Worm (Caenorhabditis elegans) whole organism, late embryonic: Measurements from ENCODE around the gene fbxa-171.

Source experiments
- T23F11.4 ChIP-seq: fragments of 200-800 bp; sonication (Bioruptor generic); optimal IDR thresholded peaks from 2 replicates; lab custom pipeline; 2018; ENCODE audit warnings: mild to moderate bottlenecking, missing genetic modification characterization, missing compliant biosample characterization
- ceh-24 ChIP-seq: sonication (generic microtip); optimal IDR thresholded peaks from 2 replicates; lab custom pipeline; 2016; ENCODE audit warnings: mild to moderate bottlenecking, missing genetic modification characterization, missing compliant biosample characterization
- ceh-30 ChIP-seq: fragments of 150-350 bp; optimal IDR thresholded peaks from 2 replicates; lab custom pipeline; 2014; ENCODE audit warnings: missing biosample characterization, missing genetic modification characterization
- ceh-31 ChIP-seq: sonication (generic microtip); optimal IDR thresholded peaks from 2 replicates; lab custom pipeline; 2016; ENCODE audit warnings: missing genetic modification characterization, missing compliant biosample characterization
- ceh-34 ChIP-seq: sonication (generic microtip); optimal IDR thresholded peaks from 2 replicates; lab custom pipeline; 2016; ENCODE audit warnings: mild to moderate bottlenecking, missing genetic modification characterization, missing compliant biosample characterization
- ceh-45 ChIP-seq: fragments of 200-800 bp; sonication (Bioruptor generic); IDR thresholded peaks from 2 replicates; pipeline ENCODE4 v1.3.6; 2022; ENCODE audit warnings: missing genetic modification reagents, missing genetic modification characterization, missing compliant biosample characterization
- ceh-48 ChIP-seq: sonication (generic microtip); optimal IDR thresholded peaks from 2 replicates; lab custom pipeline; 2016; ENCODE audit warnings: missing genetic modification characterization, inconsistent platforms, missing compliant biosample characterization
- che-1 ChIP-seq: sonication (generic microtip); optimal IDR thresholded peaks from 2 replicates; lab custom pipeline; 2016; ENCODE audit warnings: mild to moderate bottlenecking, missing genetic modification characterization, missing compliant biosample characterization
- dmd-4 ChIP-seq: sonication (generic microtip); optimal IDR thresholded peaks from 2 replicates; lab custom pipeline; 2016; ENCODE audit warnings: borderline replicate concordance, missing genetic modification characterization, missing compliant biosample characterization
- dve-1 ChIP-seq: sonication (generic microtip); optimal IDR thresholded peaks from 2 replicates; lab custom pipeline; 2017; ENCODE audit warnings: antibody characterized with exemption, mild to moderate bottlenecking, missing genetic modification characterization, missing compliant biosample characterization
- elt-2 ChIP-seq: sonication (generic microtip); optimal IDR thresholded peaks from 2 replicates; lab custom pipeline; 2016; ENCODE audit warnings: missing genetic modification reagents, missing genetic modification characterization, missing compliant biosample characterization
- fax-1 ChIP-seq: sonication (generic microtip); optimal IDR thresholded peaks from 2 replicates; lab custom pipeline; 2016; ENCODE audit warnings: missing genotype, missing genetic modification characterization, missing compliant biosample characterization
- fkh-6 ChIP-seq: sonication (generic microtip); optimal IDR thresholded peaks from 2 replicates; lab custom pipeline; 2016; ENCODE audit warnings: missing genetic modification characterization, missing compliant biosample characterization
- hlh-30 ChIP-seq: sonication (generic microtip); optimal IDR thresholded peaks from 2 replicates; lab custom pipeline; 2017; ENCODE audit warnings: antibody characterized with exemption, missing genetic modification characterization, missing compliant biosample characterization; ENCODE audit not compliant: insufficient read depth
- hlh-6 ChIP-seq: sonication (generic microtip); optimal IDR thresholded peaks from 2 replicates; lab custom pipeline; 2016; ENCODE audit warnings: missing genotype, missing genetic modification characterization, missing compliant biosample characterization
- hlh-8 ChIP-seq: sonication (generic microtip); optimal IDR thresholded peaks from 2 replicates; lab custom pipeline; 2016; ENCODE audit warnings: missing genotype, missing genetic modification characterization, missing compliant biosample characterization
- lin-11 ChIP-seq: fragments of 200-800 bp; sonication (Bioruptor generic); optimal IDR thresholded peaks from 2 replicates; lab custom pipeline; 2018; ENCODE audit warnings: mild to moderate bottlenecking, missing genetic modification characterization, missing compliant biosample characterization
- mec-3 ChIP-seq: sonication (generic microtip); optimal IDR thresholded peaks from 2 replicates; lab custom pipeline; 2016; ENCODE audit warnings: borderline replicate concordance, missing genetic modification characterization, missing compliant biosample characterization
- nfya-1 ChIP-seq: sonication (generic microtip); optimal IDR thresholded peaks from 2 replicates; lab custom pipeline; 2017; ENCODE audit warnings: missing genetic modification characterization, mild to moderate bottlenecking, missing compliant biosample characterization, antibody characterized with exemption, moderate library complexity
- nhr-232 ChIP-seq: sonication (generic microtip); optimal IDR thresholded peaks from 2 replicates; lab custom pipeline; 2016; ENCODE audit warnings: missing genetic modification characterization, missing compliant biosample characterization
- npax-4 ChIP-seq: sonication (generic microtip); optimal IDR thresholded peaks from 2 replicates; lab custom pipeline; 2016; ENCODE audit warnings: missing genetic modification characterization, missing compliant biosample characterization
- odd-2 ChIP-seq: sonication (generic microtip); optimal IDR thresholded peaks from 2 replicates; lab custom pipeline; 2017; ENCODE audit warnings: antibody characterized with exemption, mild to moderate bottlenecking, missing genetic modification characterization, missing compliant biosample characterization
- pag-3 ChIP-seq: sonication (generic microtip); optimal IDR thresholded peaks from 2 replicates; lab custom pipeline; 2016; ENCODE audit warnings: missing compliant biosample characterization, missing genetic modification characterization, borderline replicate concordance
- pha-4 ChIP-seq: fragments of 150-350 bp; optimal IDR thresholded peaks from 2 replicates; lab custom pipeline; 2018; ENCODE audit warnings: missing biosample characterization, missing genetic modification reagents, missing genetic modification characterization
- pqm-1 ChIP-seq: sonication (generic microtip); optimal IDR thresholded peaks from 2 replicates; lab custom pipeline; 2016; ENCODE audit warnings: missing genetic modification characterization, missing compliant biosample characterization
- ref-2 ChIP-seq: sonication (generic microtip); optimal IDR thresholded peaks from 2 replicates; lab custom pipeline; 2016; ENCODE audit warnings: missing genetic modification characterization, missing compliant biosample characterization
- sdc-2 ChIP-seq: sonication (generic microtip); optimal IDR thresholded peaks from 2 replicates; lab custom pipeline; 2016; ENCODE audit warnings: missing genotype, missing genetic modification characterization, missing compliant biosample characterization
- syd-9 ChIP-seq: sonication (generic microtip); optimal IDR thresholded peaks from 2 replicates; lab custom pipeline; 2016; ENCODE audit warnings: mild to moderate bottlenecking, missing genetic modification characterization, moderate library complexity, missing compliant biosample characterization
- ttx-3 ChIP-seq: sonication (generic microtip); optimal IDR thresholded peaks from 2 replicates; lab custom pipeline; 2016; ENCODE audit warnings: missing genetic modification reagents, missing genetic modification characterization, missing compliant biosample characterization
- unc-3 ChIP-seq, 2 experiments: fragments of 200-800 bp in 1 of 2; sonication (Bioruptor generic) in 1 of 2; sonication (generic microtip) in 1 of 2; conservative IDR thresholded peaks in 1 of 2; optimal IDR thresholded peaks in 1 of 2; 2 replicates each; pipeline versions ENCODE4 v1.3.6 to Lab custom; 2016 to 2022; ENCODE audit warnings: missing compliant biosample characterization in 2 of 2, missing genetic modification characterization in 2 of 2, missing genetic modification reagents in 1 of 2
- unc-55 ChIP-seq: sonication (generic microtip); optimal IDR thresholded peaks from 2 replicates; lab custom pipeline; 2017; ENCODE audit warnings: missing biosample characterization, missing genetic modification reagents, missing genetic modification characterization
- unc-86 ChIP-seq: sonication (generic microtip); optimal IDR thresholded peaks from 2 replicates; lab custom pipeline; 2016; ENCODE audit warnings: missing genetic modification characterization, missing compliant biosample characterization
- ztf-16 ChIP-seq: sonication (generic microtip); optimal IDR thresholded peaks from 2 replicates; lab custom pipeline; 2017; ENCODE audit warnings: missing genetic modification characterization, missing compliant biosample characterization

Gene fbxa-171

ce11 chrV:17542304-17542703, 23.5 kb downstream of the fbxa-171 start:
- TF ChIP-seq dmd-4 (tag; lab: Kevin White, UChicago) (no peak), syd-9 (tag; lab: Kevin White, UChicago) (no peak), ceh-24 (tag; lab: Kevin White, UChicago) (no peak), elt-2 (tag; lab: Kevin White, UChicago) (no peak), pqm-1 (tag; lab: Kevin White, UChicago) (no peak), ceh-34 (no peak), pag-3 (no peak), unc-3 (GFP tag; conservative IDR thresholded peaks at IDR 0.05; lab: Robert Waterston, UW) (no peak), unc-3 (tag; optimal IDR thresholded peaks at IDR 0.05; lab: Kevin White, UChicago) (no peak)

DNA sequence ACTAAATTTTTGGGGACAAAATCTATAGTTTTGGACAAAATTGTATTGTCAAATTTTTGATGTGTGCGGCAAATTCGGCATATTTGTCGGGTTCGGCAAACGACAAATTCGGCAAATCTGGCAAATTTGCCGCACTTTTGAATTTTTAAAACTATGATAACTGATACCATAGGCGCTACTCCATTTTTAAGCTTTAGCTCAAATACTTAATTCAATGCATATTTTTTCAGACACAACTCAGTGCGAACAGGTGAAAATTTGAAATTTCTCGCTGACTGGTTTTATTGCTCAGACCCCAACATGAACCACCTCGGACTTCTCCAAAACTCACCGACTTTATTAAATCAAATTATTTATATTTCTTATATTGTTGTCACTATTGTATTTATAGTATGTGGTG, 25.5 kb downstream of the fbxa-171 start, which contains the start of gene srz-25:
TSS of gene srz-25 (plus strand) at position 301 of the 400 bp plus-strand sequence.
- TF ChIP-seq hlh-30 (tag; lab: Kevin White, UChicago) (no peak), syd-9 (tag; lab: Kevin White, UChicago) (no peak), ztf-16 (tag; lab: Kevin White, UChicago) (no peak), nhr-232 (tag; lab: Kevin White, UChicago) (no peak), dmd-4 (tag; lab: Kevin White, UChicago) (no peak), mec-3 (tag; lab: Kevin White, UChicago) (no peak), ttx-3 (no peak), hlh-8 (tag; lab: Kevin White, UChicago) (no peak), ref-2 (tag; lab: Kevin White, UChicago) (no peak), sdc-2 (tag; lab: Kevin White, UChicago) (no peak), hlh-6 (no peak), unc-55 (GFP tag; lab: Kevin White, UChicago) (no peak)

DNA sequence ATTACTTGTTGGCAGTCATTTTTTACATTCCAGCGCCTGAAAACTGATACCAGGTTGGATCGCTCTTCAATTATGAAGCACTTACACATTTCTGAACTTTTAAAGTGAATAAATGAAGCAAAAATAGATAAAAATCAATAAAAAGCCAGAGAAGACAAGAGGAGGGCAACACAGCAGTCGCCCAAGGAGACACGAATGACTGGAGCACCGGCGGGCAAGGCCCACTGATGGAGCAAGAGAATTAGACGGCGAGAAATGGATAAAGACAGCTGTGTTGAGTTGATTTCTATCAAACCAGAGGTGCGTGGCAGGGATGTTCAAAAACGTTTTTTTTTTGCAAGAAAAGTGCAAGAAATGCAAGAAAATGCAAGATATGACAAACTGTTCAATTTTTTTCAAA, 26.5 kb downstream of the fbxa-171 start:
- TF ChIP-seq ceh-34 (no peak), ceh-48 (tag; lab: Kevin White, UChicago) (peak; percentile 37)

DNA sequence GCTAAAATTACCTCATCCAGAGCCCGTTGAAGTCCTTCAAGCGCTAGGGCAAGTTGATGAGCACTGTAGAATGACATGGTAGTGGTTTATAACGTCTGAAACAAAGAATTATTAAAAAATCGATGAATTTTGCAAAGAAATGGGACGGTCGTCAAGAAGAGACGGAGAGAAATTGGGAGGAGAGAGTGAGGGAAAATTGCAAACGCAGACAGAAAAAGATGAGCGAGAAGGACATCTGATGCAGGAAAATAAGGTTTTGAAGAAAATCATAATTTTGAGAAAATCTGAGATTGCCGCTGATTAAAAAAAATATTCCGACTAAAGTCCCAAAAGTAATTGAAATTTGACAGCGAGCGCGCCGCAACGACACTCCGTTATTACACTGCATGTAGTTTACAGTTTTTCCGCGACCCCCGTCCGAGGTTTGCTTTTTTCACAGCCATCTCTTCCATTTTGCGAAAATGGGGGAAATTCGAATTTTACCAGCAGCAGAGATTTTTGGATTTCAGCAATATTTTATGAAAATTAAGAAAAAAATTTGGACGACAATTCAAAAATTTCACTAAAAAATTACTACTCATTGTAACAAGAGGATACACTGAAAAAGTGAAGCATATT, 27.4 kb downstream of the fbxa-171 start, which contains the start of gene C18D4.6:
TSS of gene C18D4.6 (minus strand) at position 97 of the 618 bp plus-strand sequence.
- TF ChIP-seq fkh-6 (tag; lab: Kevin White, UChicago) (no peak), ceh-31 (tag; lab: Kevin White, UChicago) (no peak), pqm-1 (tag; lab: Kevin White, UChicago) (no peak), nhr-232 (tag; lab: Kevin White, UChicago) (no peak), mec-3 (tag; lab: Kevin White, UChicago) (no peak), hlh-8 (tag; lab: Kevin White, UChicago) (no peak)

- TF ChIP-seq pqm-1 (tag; lab: Kevin White, UChicago) (no peak), pha-4 (tag; lab: Kevin White, UChicago) (no peak), ceh-45 (GFP tag; lab: Robert Waterston, UW) (no peak), dve-1 (tag; lab: Kevin White, UChicago) (no peak), unc-86 (tag; lab: Kevin White, UChicago) (no peak), sdc-2 (tag; lab: Kevin White, UChicago) (no peak), ceh-24 (tag; lab: Kevin White, UChicago) (no peak), lin-11 (tag; lab: Kevin White, UChicago) (no peak), hlh-30 (tag; lab: Kevin White, UChicago) (no peak), npax-4 (no peak)
These were observed 32.6 kb downstream of the fbxa-171 start for ce11 chrV:17533200-17533599.

- TF ChIP-seq odd-2 (tag; lab: Kevin White, UChicago) (no peak), T23F11.4 (no peak), che-1 (no peak), fax-1 (tag; lab: Kevin White, UChicago) (no peak), nfya-1 (tag; lab: Kevin White, UChicago) (no peak), ceh-30 (tag; lab: Kevin White, UChicago) (no peak), unc-86 (tag; lab: Kevin White, UChicago) (no peak)
These were observed 33.1 kb downstream of the fbxa-171 start, which contains the start of gene C18D4.3 for ce11 chrV:17532686-17533085. TSS of gene C18D4.3 (minus strand) at chrV:17532786.
